Worm (Caenorhabditis elegans) whole organism, L3 larva: ENCODE measurements around the gene C34C12.1.

Source experiments
- aly-2 ChIP-seq: fragments of 150-350 bp; optimal IDR thresholded peaks from 2 replicates; lab custom pipeline; 2014; ENCODE audit warnings: missing biosample characterization, missing genetic modification characterization
- ama-1 ChIP-seq: fragments of 150-350 bp; optimal IDR thresholded peaks from 2 replicates; lab custom pipeline; 2018
- ceh-28 ChIP-seq: fragments of 150-350 bp; optimal IDR thresholded peaks from 2 replicates; lab custom pipeline; 2014; ENCODE audit warnings: missing biosample characterization, missing genetic modification reagents, missing genetic modification characterization
- ceh-9 ChIP-seq: sonication (generic microtip); optimal IDR thresholded peaks from 2 replicates; lab custom pipeline; 2018; ENCODE audit warnings: missing biosample characterization, missing genetic modification characterization
- egl-27 ChIP-seq: sonication (generic microtip); optimal IDR thresholded peaks from 4 replicates; lab custom pipeline; 2017; ENCODE audit warnings: missing biosample characterization, missing genetic modification reagents, missing genetic modification characterization
- elt-1 ChIP-seq: fragments of 150-350 bp; optimal IDR thresholded peaks from 2 replicates; lab custom pipeline; 2014; ENCODE audit warnings: missing biosample characterization, missing genetic modification characterization
- elt-2 ChIP-seq: sonication (generic microtip); optimal IDR thresholded peaks from 2 replicates; lab custom pipeline; 2016; ENCODE audit warnings: missing genetic modification reagents, mild to moderate bottlenecking, missing genetic modification characterization, missing compliant biosample characterization
- elt-3 ChIP-seq, 3 experiments: fragments of 150-350 bp in 1 of 3; sonication (generic microtip) in 2 of 3; optimal IDR thresholded peaks; 2 replicates in 2 of 3; 4 replicates in 1 of 3; lab custom pipeline; 2014 to 2017; ENCODE audit warnings: missing biosample characterization in 3 of 3, missing genetic modification characterization in 3 of 3
- eor-1 ChIP-seq, 2 experiments: fragments of 150-350 bp; optimal IDR thresholded peaks; 2 replicates each; lab custom pipeline; 2014 to 2018; ENCODE audit warnings: missing biosample characterization in 2 of 2, missing genetic modification characterization in 2 of 2
- fkh-10 ChIP-seq: sonication (generic microtip); optimal IDR thresholded peaks from 2 replicates; lab custom pipeline; 2017; ENCODE audit warnings: missing biosample characterization, missing genetic modification reagents, missing genetic modification characterization
- fkh-2 ChIP-seq: fragments of 150-350 bp; optimal IDR thresholded peaks from 2 replicates; lab custom pipeline; 2014; ENCODE audit warnings: missing biosample characterization, missing genetic modification reagents, missing genetic modification characterization
- hmg-11 ChIP-seq: sonication (generic microtip); optimal IDR thresholded peaks from 2 replicates; lab custom pipeline; 2016; ENCODE audit warnings: missing genetic modification characterization, missing compliant biosample characterization
- lin-39 ChIP-seq: fragments of 150-350 bp; optimal IDR thresholded peaks from 2 replicates; lab custom pipeline; 2018; ENCODE audit warnings: missing biosample characterization, missing genetic modification reagents, missing genetic modification characterization
- lsy-12 ChIP-seq: sonication (generic microtip); optimal IDR thresholded peaks from 2 replicates; lab custom pipeline; 2016; ENCODE audit warnings: mild to moderate bottlenecking, missing genetic modification characterization, missing compliant biosample characterization
- mml-1 ChIP-seq: fragments of 150-350 bp; sonication (generic microtip); optimal IDR thresholded peaks from 3 replicates; lab custom pipeline; 2014; ENCODE audit warnings: missing biosample characterization, missing genetic modification characterization
- nhr-11 ChIP-seq: fragments of 150-350 bp; optimal IDR thresholded peaks from 2 replicates; lab custom pipeline; 2014; ENCODE audit warnings: missing biosample characterization, missing genetic modification characterization
- nhr-12 ChIP-seq: fragments of 150-350 bp; optimal IDR thresholded peaks from 2 replicates; lab custom pipeline; 2014; ENCODE audit warnings: missing biosample characterization, missing genetic modification characterization
- nhr-23 ChIP-seq: fragments of 150-350 bp; optimal IDR thresholded peaks from 2 replicates; lab custom pipeline; 2014; ENCODE audit warnings: missing biosample characterization, missing genetic modification reagents, missing genetic modification characterization
- nhr-237 ChIP-seq: fragments of 150-350 bp; optimal IDR thresholded peaks from 2 replicates; lab custom pipeline; 2014; ENCODE audit warnings: missing biosample characterization, missing genetic modification characterization
- nhr-25 ChIP-seq: sonication (generic microtip); optimal IDR thresholded peaks from 2 replicates; lab custom pipeline; 2017; ENCODE audit warnings: missing biosample characterization, missing genetic modification characterization
- nhr-28 ChIP-seq: fragments of 150-350 bp; optimal IDR thresholded peaks from 2 replicates; lab custom pipeline; 2014; ENCODE audit warnings: missing biosample characterization, missing genetic modification characterization
- nhr-43 ChIP-seq: sonication (generic microtip); optimal IDR thresholded peaks from 2 replicates; lab custom pipeline; 2016; ENCODE audit warnings: mild to moderate bottlenecking, missing genetic modification characterization, missing compliant biosample characterization; ENCODE audit not compliant: poor library complexity, severe bottlenecking
- nhr-67 ChIP-seq: fragments of 150-350 bp; optimal IDR thresholded peaks from 2 replicates; lab custom pipeline; 2014; ENCODE audit warnings: missing biosample characterization, missing genetic modification characterization
- nhr-76 ChIP-seq: fragments of 150-350 bp; sonication (generic microtip); optimal IDR thresholded peaks from 5 replicates; lab custom pipeline; 2014; ENCODE audit warnings: missing biosample characterization, missing genetic modification characterization
- pha-4 ChIP-seq: fragments of 150-350 bp; optimal IDR thresholded peaks from 2 replicates; lab custom pipeline; 2014; ENCODE audit warnings: missing biosample characterization, missing genetic modification reagents, missing genetic modification characterization
- pqm-1 ChIP-seq: fragments of 150-350 bp; optimal IDR thresholded peaks from 2 replicates; lab custom pipeline; 2017; ENCODE audit warnings: missing biosample characterization, missing genetic modification characterization, inconsistent platforms
- sea-2 ChIP-seq: fragments of 150-350 bp; sonication (generic microtip); optimal IDR thresholded peaks from 4 replicates; lab custom pipeline; 2014; ENCODE audit warnings: missing biosample characterization, missing genetic modification reagents, missing genetic modification characterization
- snpc-4 ChIP-seq: fragments of 150-350 bp; optimal IDR thresholded peaks from 2 replicates; lab custom pipeline; 2014; ENCODE audit warnings: missing biosample characterization, missing genetic modification characterization
- tbx-2 ChIP-seq: sonication (generic microtip); optimal IDR thresholded peaks from 2 replicates; lab custom pipeline; 2016; ENCODE audit warnings: mild to moderate bottlenecking, missing genetic modification characterization, missing compliant biosample characterization
- unc-62 ChIP-seq: fragments of 150-350 bp; sonication (generic microtip); optimal IDR thresholded peaks from 4 replicates; lab custom pipeline; 2014; ENCODE audit warnings: missing biosample characterization, missing genetic modification reagents, missing genetic modification characterization

Gene C34C12.1

ce11 chrIII:3482291-3482690, 28.1 kb downstream of the C34C12.1 start, which contains the start of gene C34C12.6:
TSS of gene C34C12.6 (plus strand) at chrIII:3482591.
- TF ChIP-seq nhr-25 (tag; lab: Kevin White, UChicago) (no peak), lin-39 (tag; lab: Kevin White, UChicago) (no peak), elt-2 (tag; lab: Kevin White, UChicago) (no peak), elt-1 (tag; lab: Kevin White, UChicago) (no peak)

ce11 chrIII:3484995-3485394, 30.9 kb downstream of the C34C12.1 start:
- no peak for TF ChIP-seq nhr-76 (tag; lab: Kevin White, UChicago)
- TF ChIP-seq ceh-28 (tag; lab: Kevin White, UChicago), result no peak
- TF ChIP-seq aly-2, result no peak
- no peak for TF ChIP-seq nhr-12

- TF ChIP-seq fkh-10 (GFP tag; lab: Kevin White, UChicago) (no peak), nhr-23 (tag; lab: Kevin White, UChicago) (peak; percentile 6), nhr-43 (peak; percentile 3)
These were observed 31.9 kb downstream of the C34C12.1 start for ce11 chrIII:3486055-3486454.

- TF ChIP-seq nhr-23 (tag; lab: Kevin White, UChicago), result peak; percentile 51
- no peak for TF ChIP-seq nhr-237 (tag; lab: Kevin White, UChicago)
- TF ChIP-seq, all 47 proteins: peak for 1
These were observed 33.0 kb downstream of the C34C12.1 start for ce11 chrIII:3487133-3487532.

- TF ChIP-seq elt-3 (tag; optimal IDR thresholded peaks at IDR 0.05; lab: Kevin White, UChicago) (no peak), unc-62 (GFP tag; lab: Kevin White, UChicago) (no peak), eor-1 (tag; optimal IDR thresholded peaks at IDR 0.05; lab: Kevin White, UChicago) (no peak), mml-1 (no peak), pqm-1 (tag; lab: Kevin White, UChicago) (no peak), sea-2 (GFP tag; lab: Kevin White, UChicago) (no peak), nhr-28 (tag; lab: Kevin White, UChicago) (no peak), elt-2 (tag; lab: Kevin White, UChicago) (no peak)
These were observed 34.1 kb downstream of the C34C12.1 start, which contains the start of gene C34C12.7 for ce11 chrIII:3488224-3488623. TSS of gene C34C12.7 (minus strand) at chrIII:3488341.

ce11 chrIII:3493138-3493537, 39.0 kb downstream of the C34C12.1 start, which contains the start of gene gly-14:
TSS of gene gly-14 (minus strand) at chrIII:3493238.
- TF ChIP-seq fkh-2 (tag; lab: Kevin White, UChicago) (no peak), nhr-67 (tag; lab: Kevin White, UChicago) (no peak), snpc-4 (no peak), lsy-12 (tag; lab: Kevin White, UChicago) (no peak), tbx-2 (tag; lab: Kevin White, UChicago) (no peak)

- TF ChIP-seq pha-4 (tag; lab: Kevin White, UChicago) (no peak), nhr-25 (tag; lab: Kevin White, UChicago) (no peak), ama-1 (no peak), hmg-11 (tag; lab: Kevin White, UChicago) (no peak), fkh-10 (GFP tag; lab: Kevin White, UChicago) (no peak), nhr-237 (tag; lab: Kevin White, UChicago) (no peak), unc-62 (GFP tag; lab: Kevin White, UChicago) (no peak), ceh-9 (tag; lab: Kevin White, UChicago) (no peak), nhr-67 (tag; lab: Kevin White, UChicago) (no peak), nhr-11 (tag; lab: Kevin White, UChicago) (no peak), egl-27 (tag; lab: Kevin White, UChicago) (no peak), fkh-2 (tag; lab: Kevin White, UChicago) (no peak), elt-1 (tag; lab: Kevin White, UChicago) (no peak), aly-2 (no peak)
- TF ChIP-seq, all 47 proteins: peak for 0
These were observed 44.8 kb downstream of the C34C12.1 start, which contains the start of gene M01F1.9 for ce11 chrIII:3498957-3499356. TSS of gene M01F1.9 (minus strand) at chrIII:3499057.
